Fruit fly (Drosophila melanogaster): ENCODE measurements around the gene lectin-29Ca.

- TF ChIP-seq Sox15 (GFP tag; optimal IDR thresholded peaks at IDR 0.05) (no peak), achi (GFP tag; optimal IDR thresholded peaks at IDR 0.05) (no peak), CG11294 (GFP tag; IDR thresholded peaks at IDR 0.05) (no peak), CG6808 (GFP tag; optimal IDR thresholded peaks at IDR 0.05) (no peak), CG11762 (GFP tag; optimal IDR thresholded peaks at IDR 0.05; ENCODE audit: insufficient read depth) (no peak), CG4318 (GFP tag; optimal IDR thresholded peaks at IDR 0.05) (no peak), Met (GFP tag; optimal IDR thresholded peaks at IDR 0.05) (no peak), CG11902 (GFP tag; optimal IDR thresholded peaks at IDR 0.05) (no peak), lz (GFP tag; optimal IDR thresholded peaks at IDR 0.05) (no peak), Lpt (GFP tag; optimal IDR thresholded peaks at IDR 0.05) (no peak), Eip75B (GFP tag; optimal IDR thresholded peaks at IDR 0.05) (no peak), CG7368 (GFP tag; optimal IDR thresholded peaks at IDR 0.05) (no peak), Gug (GFP tag; IDR thresholded peaks at IDR 0.05) (no peak)
Observed at dm6 chr2L:8374235-8374634, 19.8 kb downstream of the lectin-29Ca start, which contains the start of gene Wdr82.

Data from whole organism, prepupa.